Worm (Caenorhabditis elegans): ENCODE data around the gene T05D4.2.

T05D4.2 gene

ce11 chrIII:13565972-13566371 is 3.1 kb upstream of the T05D4.2 start (continued):
- TF ChIP-seq jun-1 (tag; optimal IDR thresholded peaks at IDR 0.05) (no peak), aha-1 (tag) (peak; percentile 8), lin-13 (GFP tag; optimal IDR thresholded peaks at IDR 0.05) (no peak), nhr-77 (tag; optimal IDR thresholded peaks at IDR 0.05) (no peak), unc-62 (GFP tag; optimal IDR thresholded peaks at IDR 0.05 in 1 of 2) (peak in 1 of 2 experiments; percentile 10), unc-62 (tag; optimal IDR thresholded peaks at IDR 0.05) (no peak), rbr-2 (tag; optimal IDR thresholded peaks at IDR 0.05) (no peak), lin-1 (GFP tag; IDR thresholded peaks at IDR 0.05) (no peak), F37D6.2 (tag; optimal IDR thresholded peaks at IDR 0.05) (no peak), unc-39 (tag; optimal IDR thresholded peaks at IDR 0.05) (no peak), D1046.2 (GFP tag; IDR thresholded peaks at IDR 0.05) (no peak), nhr-102 (tag; optimal IDR thresholded peaks at IDR 0.05) (no peak), vab-7 (GFP tag; IDR thresholded peaks at IDR 0.05) (no peak), nhr-11 (tag; optimal IDR thresholded peaks at IDR 0.05) (peak; percentile 10), lin-38 (GFP tag; IDR thresholded peaks at IDR 0.05) (no peak), ceh-62 (tag; optimal IDR thresholded peaks at IDR 0.05) (no peak)

- 0 out of 2 replicates have a peak, but pooled peaks have one; percentile 64 for TF ChIP-seq ctbp-1 (GFP tag; IDR thresholded peaks at IDR 0.05)
- peak in 1 of 2 experiments; percentile 53 for TF ChIP-seq lsy-2 (tag; optimal IDR thresholded peaks at IDR 0.05)
- TF ChIP-seq aha-1 (tag) = peak; percentile 92
- TF ChIP-seq Y5F2A.4 (GFP tag; optimal IDR thresholded peaks at IDR 0.05) = no peak
- no peak for TF ChIP-seq nhr-102 (tag; optimal IDR thresholded peaks at IDR 0.05)
- TF ChIP-seq vab-7 (GFP tag; IDR thresholded peaks at IDR 0.05) = no peak
- TF ChIP-seq ces-1 (GFP tag; optimal IDR thresholded peaks at IDR 0.05) = peak; percentile 76
- TF ChIP-seq hif-1 (tag; optimal IDR thresholded peaks at IDR 0.05) = peak; percentile 79 to 99
- TF ChIP-seq unc-62 (GFP tag; optimal IDR thresholded peaks at IDR 0.05 in 1 of 2) = no peak
- no peak for TF ChIP-seq unc-62 (tag; optimal IDR thresholded peaks at IDR 0.05)
- no peak for TF ChIP-seq lir-3 (tag; optimal IDR thresholded peaks at IDR 0.05)
- no peak for TF ChIP-seq snpc-1.2 (GFP tag; IDR thresholded peaks at IDR 0.05)
- TF ChIP-seq rbr-2 (tag; optimal IDR thresholded peaks at IDR 0.05) = peak; percentile 27
- TF ChIP-seq set-16 (GFP tag; IDR thresholded peaks at IDR 0.05) = peak; percentile 80
- TF ChIP-seq fkh-10 (GFP tag; optimal IDR thresholded peaks at IDR 0.05) = peak; percentile 36
- TF ChIP-seq ceh-82 (tag; optimal IDR thresholded peaks at IDR 0.05) = no peak
- no peak for TF ChIP-seq F26F4.8 (GFP tag; conservative IDR thresholded peaks at IDR 0.05)
- TF ChIP-seq duxl-1 (tag; optimal IDR thresholded peaks at IDR 0.05; ENCODE audit: poor library complexity) = no peak
- no peak for TF ChIP-seq ZK546.5 (tag; optimal IDR thresholded peaks at IDR 0.05)
- TF ChIP-seq dmd-9 (GFP tag; IDR thresholded peaks at IDR 0.05) = no peak
- peak in 1 of 2 experiments; percentile 34 for TF ChIP-seq daf-16 (GFP tag; optimal IDR thresholded peaks at IDR 0.05)
- no peak for TF ChIP-seq daf-16 (tag; optimal IDR thresholded peaks at IDR 0.05)
- TF ChIP-seq Y48G9A.11 (GFP tag; IDR thresholded peaks at IDR 0.05) = no peak
- TF ChIP-seq hlh-30 (tag; optimal IDR thresholded peaks at IDR 0.05; ENCODE audit: insufficient read depth) = peak; percentile 4
- TF ChIP-seq mep-1 (tag; optimal IDR thresholded peaks at IDR 0.05) = peak; percentile 48
- TF ChIP-seq madf-5 (GFP tag; IDR thresholded peaks at IDR 0.05) = no peak
- TF ChIP-seq F37D6.2 (tag; optimal IDR thresholded peaks at IDR 0.05) = peak; percentile 28
- TF ChIP-seq T26A8.4 (GFP tag; IDR thresholded peaks at IDR 0.05) = no peak
- TF ChIP-seq nhr-111 (GFP tag; optimal IDR thresholded peaks at IDR 0.05) = no peak
- TF ChIP-seq daf-8 (GFP tag; IDR thresholded peaks at IDR 0.05) = no peak
- TF ChIP-seq arid-1 (GFP tag; conservative IDR thresholded peaks at IDR 0.05) = 0 out of 2 replicates have a peak, but pooled peaks have one; percentile 19
- 0 out of 2 replicates have a peak, but pooled peaks have one; percentile 26 for TF ChIP-seq hmg-1.1 (GFP tag; IDR thresholded peaks at IDR 0.05)
- TF ChIP-seq spr-1 (tag; optimal IDR thresholded peaks at IDR 0.05) = no peak
- peak; percentile 11 for TF ChIP-seq hlh-11 (tag; optimal IDR thresholded peaks at IDR 0.05)
- TF ChIP-seq ceh-20 (GFP tag; IDR thresholded peaks at IDR 0.05) = no peak
- no peak for TF ChIP-seq daf-12 (tag; optimal IDR thresholded peaks at IDR 0.05)
- TF ChIP-seq mdl-1 (tag; optimal IDR thresholded peaks at IDR 0.05) = peak in 1 of 2 experiments; percentile 13
- no peak for TF ChIP-seq tag-97 (GFP tag; IDR thresholded peaks at IDR 0.05)
Observed at ce11 chrIII:13564929-13565328, 2.0 kb upstream of the T05D4.2 start, which contains the start of gene aldo-1. TSS of gene aldo-1 (minus strand) at chrIII:13564937.

Measured in whole organism, L4 larva.